Comparison of ENCODE assay signal across 5 worm cellular contexts in genomic region chrX:11474605-11475385, ce11.
A peak's percentile ranks its signal among the peaks of the same experiment; 100 is the strongest.
TF ChIP-seq lines count a peak whose summit lies in the region.

No protein-coding gene starts in this region.

TF ChIP-seq in whole organism, L1 larva, 84 proteins besides CTCF, POLR2A, EP300 and RAD21 (continues in another document):
- TF ChIP-seq ets-5 (GFP tag; IDR thresholded peaks at IDR 0.05; lab: Robert Waterston, UW) (no peak), nhr-71 (tag; optimal IDR thresholded peaks at IDR 0.05; lab: Kevin White, UChicago) (peak; percentile 73), hpl-2 (GFP tag; optimal IDR thresholded peaks at IDR 0.05; lab: Kevin White, UChicago) (no peak), zip-4 (GFP tag; optimal IDR thresholded peaks at IDR 0.05; lab: Kevin White, UChicago) (no peak), fkh-10 (GFP tag; optimal IDR thresholded peaks at IDR 0.05; lab: Kevin White, UChicago) (peak; percentile 46), nhr-28 (tag; optimal IDR thresholded peaks at IDR 0.05; lab: Kevin White, UChicago) (no peak), pag-3 (tag; optimal IDR thresholded peaks at IDR 0.05; lab: Kevin White, UChicago; ENCODE audit: borderline replicate concordance, insufficient read depth) (no peak), lsy-2 (tag; optimal IDR thresholded peaks at IDR 0.05; lab: Kevin White, UChicago) (peak in 1 of 2 experiments; percentile 17), unc-130 (tag; optimal IDR thresholded peaks at IDR 0.05; lab: Kevin White, UChicago) (peak; percentile 53), alr-1 (tag; optimal IDR thresholded peaks at IDR 0.05; lab: Kevin White, UChicago; ENCODE audit: borderline replicate concordance) (no peak), aly-2 (tag; optimal IDR thresholded peaks at IDR 0.05; lab: Kevin White, UChicago) (no peak), sup-37 (GFP tag; optimal IDR thresholded peaks at IDR 0.05; lab: Kevin White, UChicago) (no peak), mab-9 (GFP tag; IDR thresholded peaks at IDR 0.05; lab: Robert Waterston, UW) (no peak), C04F5.9 (tag; optimal IDR thresholded peaks at IDR 0.05; lab: Kevin White, UChicago) (no peak), sptf-1 (tag; optimal IDR thresholded peaks at IDR 0.05; lab: Kevin White, UChicago) (no peak), rnt-1 (tag; optimal IDR thresholded peaks at IDR 0.05; lab: Kevin White, UChicago) (peak; percentile 62), elt-2 (tag; optimal IDR thresholded peaks at IDR 0.05; lab: Kevin White, UChicago) (no peak), sox-4 (tag; optimal IDR thresholded peaks at IDR 0.05; lab: Kevin White, UChicago) (no peak)

TF ChIP-seq in whole organism, L2 larva, 48 proteins besides CTCF, POLR2A, EP300 and RAD21:
- TF ChIP-seq unc-39 (tag; optimal IDR thresholded peaks at IDR 0.05; lab: Kevin White, UChicago): no peak
- TF ChIP-seq nhr-12 (tag; optimal IDR thresholded peaks at IDR 0.05; lab: Kevin White, UChicago): no peak
- TF ChIP-seq mdl-1 (tag; optimal IDR thresholded peaks at IDR 0.05; lab: Kevin White, UChicago): no peak
- TF ChIP-seq sem-4 (tag; optimal IDR thresholded peaks at IDR 0.05; lab: Kevin White, UChicago): peak; percentile 11
- TF ChIP-seq ceh-82 (tag; optimal IDR thresholded peaks at IDR 0.05; lab: Kevin White, UChicago): no peak
- no peak for TF ChIP-seq elt-3 (tag; optimal IDR thresholded peaks at IDR 0.05; lab: Kevin White, UChicago)
- no peak for TF ChIP-seq peb-1 (tag; optimal IDR thresholded peaks at IDR 0.05; lab: Kevin White, UChicago)
- TF ChIP-seq mab-5 (tag; optimal IDR thresholded peaks at IDR 0.05; lab: Kevin White, UChicago): peak; percentile 29
- TF ChIP-seq unc-55 (GFP tag; optimal IDR thresholded peaks at IDR 0.05; lab: Kevin White, UChicago): peak; percentile 1
- TF ChIP-seq sma-9 (GFP tag; optimal IDR thresholded peaks at IDR 0.05; lab: Kevin White, UChicago): peak; percentile 43
- no peak for TF ChIP-seq sma-9 (tag; optimal IDR thresholded peaks at IDR 0.05; lab: Kevin White, UChicago)
- peak in 1 of 2 experiments; percentile 47 for TF ChIP-seq lsy-2 (tag; optimal IDR thresholded peaks at IDR 0.05; lab: Kevin White, UChicago)
- no peak for TF ChIP-seq elt-1 (tag; optimal IDR thresholded peaks at IDR 0.05; lab: Kevin White, UChicago)
- no peak for TF ChIP-seq nhr-11 (tag; optimal IDR thresholded peaks at IDR 0.05; lab: Kevin White, UChicago)
- TF ChIP-seq blmp-1 (tag; optimal IDR thresholded peaks at IDR 0.05; lab: Kevin White, UChicago; ENCODE audit: insufficient read depth): no peak
- peak; percentile 5 for TF ChIP-seq C34F6.9 (tag; optimal IDR thresholded peaks at IDR 0.05; lab: Kevin White, UChicago)
- peak; percentile 40 for TF ChIP-seq ztf-4 (tag; optimal IDR thresholded peaks at IDR 0.05; lab: Kevin White, UChicago)
- TF ChIP-seq nhr-129 (tag; optimal IDR thresholded peaks at IDR 0.05; lab: Kevin White, UChicago): peak; percentile 47
- TF ChIP-seq ztf-11 (tag; optimal IDR thresholded peaks at IDR 0.05; lab: Kevin White, UChicago): no peak

TF ChIP-seq in whole organism, L3 larva, 47 proteins besides CTCF, POLR2A, EP300 and RAD21 (continues in another document):
- TF ChIP-seq unc-39 (tag; optimal IDR thresholded peaks at IDR 0.05; lab: Kevin White, UChicago) (no peak), elt-3 (tag; optimal IDR thresholded peaks at IDR 0.05; lab: Kevin White, UChicago) (peak in 1 of 3 experiments; percentile 31), nhr-23 (tag; optimal IDR thresholded peaks at IDR 0.05; lab: Kevin White, UChicago) (no peak), ztf-4 (tag; optimal IDR thresholded peaks at IDR 0.05; lab: Kevin White, UChicago) (no peak), ceh-82 (tag; optimal IDR thresholded peaks at IDR 0.05; lab: Kevin White, UChicago) (no peak), mml-1 (tag; optimal IDR thresholded peaks at IDR 0.05; lab: Kevin White, UChicago) (no peak), egl-27 (tag; optimal IDR thresholded peaks at IDR 0.05; lab: Kevin White, UChicago) (no peak), jun-1 (tag; optimal IDR thresholded peaks at IDR 0.05; lab: Kevin White, UChicago) (no peak), ama-1 (optimal IDR thresholded peaks at IDR 0.05; lab: Kevin White, UChicago) (no peak), sea-2 (GFP tag; optimal IDR thresholded peaks at IDR 0.05; lab: Kevin White, UChicago) (no peak), ceh-9 (tag; optimal IDR thresholded peaks at IDR 0.05; lab: Kevin White, UChicago) (no peak), eor-1 (tag; optimal IDR thresholded peaks at IDR 0.05; lab: Kevin White, UChicago) (no peak), nfya-1 (tag; optimal IDR thresholded peaks at IDR 0.05; lab: Kevin White, UChicago; ENCODE audit: insufficient read depth) (peak; percentile 30), nhr-11 (tag; optimal IDR thresholded peaks at IDR 0.05; lab: Kevin White, UChicago) (no peak), ceh-28 (tag; optimal IDR thresholded peaks at IDR 0.05; lab: Kevin White, UChicago) (no peak), pha-4 (tag; optimal IDR thresholded peaks at IDR 0.05; lab: Kevin White, UChicago) (no peak), nhr-77 (tag; optimal IDR thresholded peaks at IDR 0.05; lab: Kevin White, UChicago) (no peak), aly-2 (tag; optimal IDR thresholded peaks at IDR 0.05; lab: Kevin White, UChicago) (no peak), zag-1 (tag; optimal IDR thresholded peaks at IDR 0.05; lab: Kevin White, UChicago) (no peak), snpc-4 (tag; optimal IDR thresholded peaks at IDR 0.05; lab: Kevin White, UChicago) (no peak), mdl-1 (tag; optimal IDR thresholded peaks at IDR 0.05; lab: Kevin White, UChicago) (no peak)

TF ChIP-seq in whole organism, L4 larva, 104 proteins besides CTCF, POLR2A, EP300 and RAD21:
- TF ChIP-seq daf-16 (GFP tag; optimal IDR thresholded peaks at IDR 0.05; lab: Kevin White, UChicago) (peak in 1 of 2 experiments; percentile 34), daf-16 (tag; optimal IDR thresholded peaks at IDR 0.05; lab: Kevin White, UChicago) (no peak), Y105C5A.15 (GFP tag; IDR thresholded peaks at IDR 0.05; lab: Robert Waterston, UW) (no peak), lsy-2 (tag; optimal IDR thresholded peaks at IDR 0.05; lab: Kevin White, UChicago) (peak in 1 of 2 experiments; percentile 22), ama-1 (optimal IDR thresholded peaks at IDR 0.05; lab: Kevin White, UChicago) (peak; percentile 16), hlh-11 (tag; optimal IDR thresholded peaks at IDR 0.05; lab: Kevin White, UChicago) (peak; percentile 12), fkh-10 (GFP tag; optimal IDR thresholded peaks at IDR 0.05; lab: Kevin White, UChicago) (peak; percentile 69), dve-1 (tag; optimal IDR thresholded peaks at IDR 0.05; lab: Kevin White, UChicago; ENCODE audit: insufficient read depth) (no peak), hlh-30 (tag; optimal IDR thresholded peaks at IDR 0.05; lab: Kevin White, UChicago; ENCODE audit: insufficient read depth) (peak; percentile 65), attf-4 (tag; optimal IDR thresholded peaks at IDR 0.05; lab: Kevin White, UChicago) (no peak), nhr-11 (tag; optimal IDR thresholded peaks at IDR 0.05; lab: Kevin White, UChicago) (peak; percentile 34), unc-62 (GFP tag; optimal IDR thresholded peaks at IDR 0.05 in 1 of 2; lab: Kevin White, UChicago) (peak in 1 of 2 experiments; percentile 39), unc-62 (tag; optimal IDR thresholded peaks at IDR 0.05; lab: Kevin White, UChicago) (no peak), hmg-1.1 (GFP tag; IDR thresholded peaks at IDR 0.05; lab: Robert Waterston, UW) (peak; percentile 36; the same call in 1 of the 2 replicates)

TF ChIP-seq in whole organism, late embryonic, 69 proteins besides CTCF, POLR2A, EP300 and RAD21:
- TF ChIP-seq hlh-30 (tag; optimal IDR thresholded peaks at IDR 0.05; lab: Kevin White, UChicago; ENCODE audit: insufficient read depth): peak; percentile 30
- no peak for TF ChIP-seq K02D7.2 (tag; optimal IDR thresholded peaks at IDR 0.05; lab: Kevin White, UChicago)

Comparison
In these comparisons a context has a peak if more than half of its experiments do, and no peak if none do; other contexts are left out.
1. Of the 29 proteins assayed by ChIP-seq in both whole organism, L4 larva and whole organism, L1 larva: peak only in whole organism, L4 larva: ama-1 and nhr-11; only in whole organism, L1 larva: mep-1 and unc-130; in both: fkh-10; in neither: 20; mixed calls (peak in some experiments, not most) for 4.